Worm (Caenorhabditis elegans) whole organism, late embryonic: ENCODE data around the gene aat-3.

Experiments used
- elt-4 ChIP-seq: sonication (generic microtip); optimal IDR thresholded peaks from 2 replicates; lab custom pipeline; 2016; ENCODE audit warnings: missing genetic modification characterization, missing compliant biosample characterization
- ztf-16 ChIP-seq: sonication (generic microtip); optimal IDR thresholded peaks from 2 replicates; lab custom pipeline; 2017; ENCODE audit warnings: missing genetic modification characterization, missing compliant biosample characterization

DNA sequence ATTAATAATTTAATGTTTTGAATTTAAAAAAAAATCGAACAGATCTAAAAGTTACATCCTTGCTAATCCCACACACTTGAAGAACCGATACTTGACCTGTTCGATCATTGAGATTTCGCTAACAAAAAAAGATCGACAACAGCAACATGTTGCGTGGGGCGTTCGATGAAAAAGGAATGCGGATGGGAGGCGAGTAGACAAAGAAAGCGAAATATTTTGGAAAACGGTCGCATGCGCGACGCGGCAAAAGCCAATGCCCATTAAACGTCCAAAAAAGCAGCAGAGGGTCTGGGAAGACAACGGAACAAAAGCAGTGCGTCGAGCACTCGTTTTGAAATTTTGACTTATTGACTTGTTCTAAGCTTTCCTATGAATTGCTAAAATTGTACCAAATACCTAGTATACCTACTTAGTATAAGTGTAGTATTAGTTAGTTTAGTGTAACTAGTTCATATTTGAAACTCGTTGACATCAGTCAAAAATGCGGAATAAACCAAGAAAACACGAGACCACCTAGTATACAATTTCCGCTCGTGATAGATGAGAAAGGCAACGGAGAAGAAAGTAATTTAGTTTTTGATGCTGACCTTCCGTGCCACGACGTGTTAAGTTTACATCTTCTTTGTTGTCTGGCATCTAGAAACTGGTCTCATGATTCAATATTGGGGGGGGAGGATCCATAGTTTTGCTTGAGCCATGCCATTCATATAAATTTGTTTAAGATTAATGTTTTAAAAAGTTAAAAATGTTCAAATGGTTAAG, 29.9 kb downstream of the aat-3 start:
- TF ChIP-seq ztf-16 (no peak), elt-4 (tag; lab: Kevin White, UChicago) (no peak)
